Worm (Caenorhabditis elegans) whole organism, L3 larva: ENCODE measurements around the gene act-3.

ENCODE experiments used
- R02D3.7 ChIP-seq: fragments of 150-350 bp; optimal IDR thresholded peaks from 2 replicates; lab custom pipeline; 2014; ENCODE audit warnings: missing biosample characterization, missing genetic modification characterization
- ZK546.5 ChIP-seq: sonication (generic microtip); optimal IDR thresholded peaks from 2 replicates; lab custom pipeline; 2017; ENCODE audit warnings: missing biosample characterization, missing genetic modification characterization
- aly-2 ChIP-seq: fragments of 150-350 bp; optimal IDR thresholded peaks from 2 replicates; lab custom pipeline; 2014; ENCODE audit warnings: missing biosample characterization, missing genetic modification characterization
- ceh-16 ChIP-seq: sonication (generic microtip); optimal IDR thresholded peaks from 2 replicates; lab custom pipeline; 2017; ENCODE audit warnings: missing biosample characterization, missing genetic modification characterization
- ceh-82 ChIP-seq: fragments of 150-350 bp; optimal IDR thresholded peaks from 2 replicates; lab custom pipeline; 2014; ENCODE audit warnings: missing biosample characterization, missing genetic modification characterization
- daf-12 ChIP-seq: fragments of 150-350 bp; optimal IDR thresholded peaks from 2 replicates; lab custom pipeline; 2014; ENCODE audit warnings: missing biosample characterization, missing genetic modification reagents, missing genetic modification characterization
- egl-5 ChIP-seq: fragments of 150-350 bp; optimal IDR thresholded peaks from 2 replicates; lab custom pipeline; 2017; ENCODE audit warnings: missing biosample characterization, missing genetic modification reagents, missing genetic modification characterization, inconsistent platforms
- elt-1 ChIP-seq: fragments of 150-350 bp; optimal IDR thresholded peaks from 2 replicates; lab custom pipeline; 2014; ENCODE audit warnings: missing biosample characterization, missing genetic modification characterization
- elt-2 ChIP-seq: sonication (generic microtip); optimal IDR thresholded peaks from 2 replicates; lab custom pipeline; 2016; ENCODE audit warnings: missing genetic modification reagents, mild to moderate bottlenecking, missing genetic modification characterization, missing compliant biosample characterization
- elt-3 ChIP-seq, 3 experiments: fragments of 150-350 bp in 1 of 3; sonication (generic microtip) in 2 of 3; optimal IDR thresholded peaks; 2 replicates in 2 of 3; 4 replicates in 1 of 3; lab custom pipeline; 2014 to 2017; ENCODE audit warnings: missing biosample characterization in 3 of 3, missing genetic modification characterization in 3 of 3
- eor-1 ChIP-seq, 2 experiments: fragments of 150-350 bp; optimal IDR thresholded peaks; 2 replicates each; lab custom pipeline; 2014 to 2018; ENCODE audit warnings: missing biosample characterization in 2 of 2, missing genetic modification characterization in 2 of 2
- fkh-10 ChIP-seq: sonication (generic microtip); optimal IDR thresholded peaks from 2 replicates; lab custom pipeline; 2017; ENCODE audit warnings: missing biosample characterization, missing genetic modification reagents, missing genetic modification characterization
- fkh-2 ChIP-seq: fragments of 150-350 bp; optimal IDR thresholded peaks from 2 replicates; lab custom pipeline; 2014; ENCODE audit warnings: missing biosample characterization, missing genetic modification reagents, missing genetic modification characterization
- hmg-11 ChIP-seq: sonication (generic microtip); optimal IDR thresholded peaks from 2 replicates; lab custom pipeline; 2016; ENCODE audit warnings: missing genetic modification characterization, missing compliant biosample characterization
- lin-15B ChIP-seq: fragments of 150-350 bp; optimal IDR thresholded peaks from 2 replicates; lab custom pipeline; 2014; ENCODE audit warnings: missing biosample characterization, missing genetic modification characterization
- lin-39 ChIP-seq: fragments of 150-350 bp; optimal IDR thresholded peaks from 2 replicates; lab custom pipeline; 2018; ENCODE audit warnings: missing biosample characterization, missing genetic modification reagents, missing genetic modification characterization
- lsy-12 ChIP-seq: sonication (generic microtip); optimal IDR thresholded peaks from 2 replicates; lab custom pipeline; 2016; ENCODE audit warnings: mild to moderate bottlenecking, missing genetic modification characterization, missing compliant biosample characterization
- mdl-1 ChIP-seq: fragments of 150-350 bp; optimal IDR thresholded peaks from 2 replicates; lab custom pipeline; 2014; ENCODE audit warnings: missing biosample characterization, missing genetic modification characterization
- mml-1 ChIP-seq: fragments of 150-350 bp; sonication (generic microtip); optimal IDR thresholded peaks from 3 replicates; lab custom pipeline; 2014; ENCODE audit warnings: missing biosample characterization, missing genetic modification characterization
- nfya-1 ChIP-seq: sonication (generic microtip); optimal IDR thresholded peaks from 2 replicates; lab custom pipeline; 2017; ENCODE audit warnings: missing genetic modification characterization, mild to moderate bottlenecking, missing compliant biosample characterization, antibody characterized with exemption, moderate library complexity; ENCODE audit not compliant: insufficient read depth
- nhr-12 ChIP-seq: fragments of 150-350 bp; optimal IDR thresholded peaks from 2 replicates; lab custom pipeline; 2014; ENCODE audit warnings: missing biosample characterization, missing genetic modification characterization
- nhr-23 ChIP-seq: fragments of 150-350 bp; optimal IDR thresholded peaks from 2 replicates; lab custom pipeline; 2014; ENCODE audit warnings: missing biosample characterization, missing genetic modification reagents, missing genetic modification characterization
- nhr-237 ChIP-seq: fragments of 150-350 bp; optimal IDR thresholded peaks from 2 replicates; lab custom pipeline; 2014; ENCODE audit warnings: missing biosample characterization, missing genetic modification characterization
- nhr-67 ChIP-seq: fragments of 150-350 bp; optimal IDR thresholded peaks from 2 replicates; lab custom pipeline; 2014; ENCODE audit warnings: missing biosample characterization, missing genetic modification characterization
- nhr-76 ChIP-seq: fragments of 150-350 bp; sonication (generic microtip); optimal IDR thresholded peaks from 5 replicates; lab custom pipeline; 2014; ENCODE audit warnings: missing biosample characterization, missing genetic modification characterization
- nhr-77 ChIP-seq: fragments of 150-350 bp; optimal IDR thresholded peaks from 2 replicates; lab custom pipeline; 2014; ENCODE audit warnings: missing biosample characterization, missing genetic modification characterization
- pha-4 ChIP-seq: fragments of 150-350 bp; optimal IDR thresholded peaks from 2 replicates; lab custom pipeline; 2014; ENCODE audit warnings: missing biosample characterization, missing genetic modification reagents, missing genetic modification characterization
- pqm-1 ChIP-seq: fragments of 150-350 bp; optimal IDR thresholded peaks from 2 replicates; lab custom pipeline; 2017; ENCODE audit warnings: missing biosample characterization, missing genetic modification characterization, inconsistent platforms
- sea-2 ChIP-seq: fragments of 150-350 bp; sonication (generic microtip); optimal IDR thresholded peaks from 4 replicates; lab custom pipeline; 2014; ENCODE audit warnings: missing biosample characterization, missing genetic modification reagents, missing genetic modification characterization
- tbx-2 ChIP-seq: sonication (generic microtip); optimal IDR thresholded peaks from 2 replicates; lab custom pipeline; 2016; ENCODE audit warnings: mild to moderate bottlenecking, missing genetic modification characterization, missing compliant biosample characterization
- unc-39 ChIP-seq: sonication (generic microtip); optimal IDR thresholded peaks from 4 replicates; lab custom pipeline; 2017; ENCODE audit warnings: missing biosample characterization, missing genetic modification characterization
- zag-1 ChIP-seq: fragments of 150-350 bp; optimal IDR thresholded peaks from 2 replicates; lab custom pipeline; 2014; ENCODE audit warnings: missing biosample characterization, missing genetic modification characterization
- ztf-11 ChIP-seq: fragments of 150-350 bp; optimal IDR thresholded peaks from 2 replicates; lab custom pipeline; 2014; ENCODE audit warnings: missing biosample characterization, missing genetic modification characterization
- ztf-4 ChIP-seq: fragments of 150-350 bp; optimal IDR thresholded peaks from 2 replicates; lab custom pipeline; 2014; ENCODE audit warnings: missing biosample characterization, missing genetic modification characterization

act-3 gene

DNA sequence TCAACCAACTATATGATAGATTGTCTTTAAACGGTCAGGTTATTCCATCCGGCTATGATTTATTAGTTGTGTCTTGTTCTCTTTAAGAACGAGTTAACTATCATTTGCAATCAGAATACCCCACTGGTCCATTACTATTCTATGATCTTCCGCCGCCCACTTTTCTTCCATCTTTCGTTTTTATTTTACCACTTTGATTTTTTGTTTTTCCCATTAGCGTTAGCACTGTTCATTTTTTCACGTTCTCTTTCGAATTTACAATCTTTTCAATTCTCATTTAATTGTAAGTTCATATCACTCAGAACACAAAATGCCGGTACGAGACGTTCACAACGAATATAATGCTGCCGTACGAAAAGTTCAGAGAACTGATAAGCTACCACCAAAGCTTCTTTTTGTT, 20.5 kb downstream of the act-3 start, which contains the start of gene T04C12.7:
Gene T04C12.7 (plus strand): TSS at position 301 of the 400 bp plus-strand sequence.
- no peak for TF ChIP-seq pha-4 (tag; lab: Kevin White, UChicago)
- no peak for TF ChIP-seq aly-2
- no peak for TF ChIP-seq lin-39
- no peak for TF ChIP-seq elt-2 (tag; lab: Kevin White, UChicago)
- TF ChIP-seq R02D3.7 = no peak
- no peak for TF ChIP-seq lsy-12
- TF ChIP-seq nhr-12 (tag; lab: Kevin White, UChicago) = no peak
- TF ChIP-seq ztf-4 (tag; lab: Kevin White, UChicago) = no peak
- no peak for TF ChIP-seq elt-1 (tag; lab: Kevin White, UChicago)
- no peak for TF ChIP-seq fkh-10 (GFP tag; lab: Kevin White, UChicago)
- no peak for TF ChIP-seq mml-1
- TF ChIP-seq ZK546.5 = no peak
- no peak for TF ChIP-seq daf-12
- TF ChIP-seq nhr-76 (tag; lab: Kevin White, UChicago) = no peak
- TF ChIP-seq lin-15B (tag; lab: Kevin White, UChicago) = no peak
- TF ChIP-seq nhr-237 = no peak
- no peak for TF ChIP-seq eor-1 (tag; optimal IDR thresholded peaks at IDR 0.05; lab: Kevin White, UChicago)
- no peak for TF ChIP-seq hmg-11 (tag; lab: Kevin White, UChicago)

DNA sequence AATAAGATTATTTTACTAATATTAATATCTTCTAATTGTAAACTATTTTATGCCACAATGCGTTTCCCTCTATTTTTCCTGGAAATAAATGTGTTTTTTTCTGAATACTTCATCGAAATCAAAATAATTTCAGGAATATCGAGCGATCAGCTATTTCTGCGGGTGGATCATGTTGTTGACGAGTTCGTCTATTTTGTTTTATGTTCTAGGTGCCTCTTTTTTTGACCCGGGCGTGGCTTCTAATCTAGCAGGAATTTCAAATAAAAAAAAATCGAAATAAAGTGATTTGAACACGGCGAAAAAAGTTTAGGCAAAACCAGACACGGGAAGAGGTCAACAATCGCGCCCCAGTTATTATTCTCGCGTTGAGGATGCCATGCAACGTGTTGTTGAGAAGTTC, 22.4 kb downstream of the act-3 start, which contains the start of gene T04C12.33:
Gene T04C12.33 (plus strand): TSS at position 301 of the 400 bp plus-strand sequence.
- TF ChIP-seq R02D3.7 (no peak), nhr-23 (tag; lab: Kevin White, UChicago) (peak; percentile 16)

DNA sequence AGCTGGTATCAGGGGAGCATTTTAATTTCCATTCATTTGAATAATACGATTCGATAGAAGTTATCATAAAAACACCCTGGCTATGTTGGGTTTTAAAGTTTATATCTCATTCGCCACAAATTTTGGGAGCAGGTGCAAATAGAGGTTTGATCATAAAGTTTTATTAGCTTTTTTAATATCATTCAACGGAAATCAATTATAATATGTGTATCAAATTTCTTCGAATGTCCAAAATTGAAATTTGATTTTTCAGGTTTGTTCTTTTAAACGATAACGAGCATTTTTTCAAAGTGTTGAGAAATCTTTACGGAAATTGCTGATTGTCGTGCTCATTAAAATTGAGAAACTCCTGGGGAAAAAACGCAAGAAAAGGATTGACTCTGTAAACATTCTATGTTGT, 25.6 kb downstream of the act-3 start, which contains the start of gene srh-74:
Gene srh-74 (minus strand): TSS at position 101 of the 400 bp plus-strand sequence.
- TF ChIP-seq fkh-2 (tag; lab: Kevin White, UChicago) (no peak), fkh-10 (GFP tag; lab: Kevin White, UChicago) (no peak), lin-39 (no peak), nfya-1 (no peak), ceh-16 (tag; lab: Kevin White, UChicago) (no peak), daf-12 (no peak), nhr-76 (tag; lab: Kevin White, UChicago) (no peak), ztf-11 (tag; lab: Kevin White, UChicago) (no peak), mml-1 (no peak), elt-3 (tag; optimal IDR thresholded peaks at IDR 0.05; lab: Kevin White, UChicago) (no peak), zag-1 (tag; lab: Kevin White, UChicago) (no peak), elt-1 (tag; lab: Kevin White, UChicago) (no peak), aly-2 (no peak), tbx-2 (tag; lab: Kevin White, UChicago) (no peak), nhr-77 (tag; lab: Kevin White, UChicago) (no peak)

DNA sequence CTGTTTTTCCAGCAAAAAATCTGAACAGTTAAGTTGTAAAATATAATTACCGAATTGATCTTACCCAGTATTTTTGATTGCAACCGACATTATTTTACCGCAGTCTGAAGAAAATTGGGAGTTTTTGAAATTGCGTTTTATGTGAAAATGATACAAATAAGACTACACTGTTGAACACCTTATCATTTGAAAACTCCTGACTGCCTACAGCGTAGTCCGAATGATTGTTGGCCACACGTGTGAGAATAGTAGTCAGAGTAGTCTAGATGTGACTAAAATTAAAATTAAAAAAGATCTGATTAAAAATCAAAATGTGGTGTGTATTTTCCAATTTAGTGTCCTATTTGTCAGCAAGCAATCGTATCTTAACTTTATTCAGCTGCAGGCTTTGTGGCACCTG, 27.6 kb downstream of the act-3 start, which contains the start of gene dhs-18:
Gene dhs-18 (minus strand): TSS at position 104 of the 400 bp plus-strand sequence.
- no peak for TF ChIP-seq nhr-12 (tag; lab: Kevin White, UChicago)
- no peak for TF ChIP-seq nhr-23 (tag; lab: Kevin White, UChicago)
- no peak for TF ChIP-seq eor-1 (tag; optimal IDR thresholded peaks at IDR 0.05; lab: Kevin White, UChicago)
- TF ChIP-seq nhr-237 = no peak
- no peak for TF ChIP-seq nhr-67 (tag; lab: Kevin White, UChicago)
- no peak for TF ChIP-seq elt-1 (tag; lab: Kevin White, UChicago)
- no peak for TF ChIP-seq fkh-10 (GFP tag; lab: Kevin White, UChicago)
- TF ChIP-seq pqm-1 (tag; lab: Kevin White, UChicago) = peak; percentile 83
- no peak for TF ChIP-seq elt-3 (tag; optimal IDR thresholded peaks at IDR 0.05; lab: Kevin White, UChicago)
- TF ChIP-seq mdl-1 (tag; lab: Kevin White, UChicago) = no peak
- no peak for TF ChIP-seq sea-2
- TF ChIP-seq unc-39 (tag; lab: Kevin White, UChicago) = no peak
- peak; percentile 72 for TF ChIP-seq elt-2 (tag; lab: Kevin White, UChicago)
- TF ChIP-seq zag-1 (tag; lab: Kevin White, UChicago) = no peak
- no peak for TF ChIP-seq ztf-4 (tag; lab: Kevin White, UChicago)
- no peak for TF ChIP-seq fkh-2 (tag; lab: Kevin White, UChicago)

DNA sequence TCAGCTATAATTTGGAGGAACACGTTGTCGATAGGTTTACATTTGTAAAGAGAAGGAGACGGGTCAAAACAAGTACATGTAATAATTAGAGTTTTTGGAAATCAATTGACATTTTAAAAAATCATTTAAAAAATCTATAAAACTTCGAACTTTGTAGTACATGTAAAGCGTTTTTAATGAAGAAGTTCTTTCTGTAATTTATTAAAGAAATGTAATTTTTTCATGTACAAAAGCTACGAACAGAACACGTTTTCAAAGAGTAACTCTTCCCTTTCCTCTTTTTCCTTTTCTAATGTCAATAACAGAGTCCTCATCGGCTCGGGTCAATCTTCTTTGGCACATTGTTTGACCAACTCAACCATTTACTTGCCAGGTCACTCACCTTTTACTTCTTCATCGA, 30.5 kb downstream of the act-3 start, which contains the start of gene C45B11.6:
Gene C45B11.6 (plus strand): TSS at position 301 of the 400 bp plus-strand sequence.
- TF ChIP-seq pha-4 (tag; lab: Kevin White, UChicago) (peak; percentile 68), elt-3 (tag; optimal IDR thresholded peaks at IDR 0.05; lab: Kevin White, UChicago) (no peak), nhr-76 (tag; lab: Kevin White, UChicago) (no peak), egl-5 (tag; lab: Kevin White, UChicago) (no peak), nhr-23 (tag; lab: Kevin White, UChicago) (no peak), tbx-2 (tag; lab: Kevin White, UChicago) (no peak), ceh-82 (tag; lab: Kevin White, UChicago) (no peak)
- TF ChIP-seq, all 47 proteins: peak for 1
